Worm (Caenorhabditis elegans) whole organism, L2 larva: ENCODE data around the gene B0507.8.

Experiments used
- C34F6.9 ChIP-seq: fragments of 150-350 bp; optimal IDR thresholded peaks from 2 replicates; lab custom pipeline; 2014; ENCODE audit warnings: missing biosample characterization, missing genetic modification characterization
- F13H6.1 ChIP-seq: sonication (generic microtip); optimal IDR thresholded peaks from 2 replicates; lab custom pipeline; 2016; ENCODE audit warnings: missing genetic modification characterization, missing compliant biosample characterization
- R02D3.7 ChIP-seq: fragments of 150-350 bp; optimal IDR thresholded peaks from 2 replicates; lab custom pipeline; 2014; ENCODE audit warnings: missing biosample characterization, missing genetic modification characterization
- aly-2 ChIP-seq: fragments of 150-350 bp; optimal IDR thresholded peaks from 2 replicates; lab custom pipeline; 2014; ENCODE audit warnings: missing biosample characterization, missing genetic modification characterization
- ceh-16 ChIP-seq: fragments of 150-350 bp; optimal IDR thresholded peaks from 2 replicates; lab custom pipeline; 2014; ENCODE audit warnings: missing biosample characterization, missing genetic modification characterization
- dmd-4 ChIP-seq: sonication (generic microtip); optimal IDR thresholded peaks from 2 replicates; lab custom pipeline; 2017; ENCODE audit warnings: missing biosample characterization, missing genetic modification characterization
- fos-1 ChIP-seq: fragments of 150-350 bp; optimal IDR thresholded peaks from 2 replicates; lab custom pipeline; 2014; ENCODE audit warnings: missing biosample characterization, missing genetic modification characterization
- gmeb-1 ChIP-seq: fragments of 150-350 bp; optimal IDR thresholded peaks from 2 replicates; lab custom pipeline; 2014; ENCODE audit warnings: missing biosample characterization, missing genetic modification characterization
- lin-11 ChIP-seq: fragments of 150-350 bp; sonication (generic microtip); optimal IDR thresholded peaks from 2 replicates; lab custom pipeline; 2014; ENCODE audit warnings: missing biosample characterization, missing genetic modification characterization, inconsistent platforms, mixed read lengths
- lin-13 ChIP-seq: fragments of 150-350 bp; optimal IDR thresholded peaks from 2 replicates; lab custom pipeline; 2014; ENCODE audit warnings: missing biosample characterization, missing genetic modification reagents, missing genetic modification characterization
- lin-39 ChIP-seq: fragments of 150-350 bp; optimal IDR thresholded peaks from 2 replicates; lab custom pipeline; 2014; ENCODE audit warnings: missing biosample characterization, missing genetic modification reagents, missing genetic modification characterization
- lsy-2 ChIP-seq, 2 experiments: fragments of 150-350 bp in 1 of 2; sonication (generic microtip) in 1 of 2; optimal IDR thresholded peaks; 2 replicates each; lab custom pipeline; 2014 to 2017; ENCODE audit warnings: missing biosample characterization in 2 of 2, missing genetic modification characterization in 2 of 2
- mbf-1 ChIP-seq: sonication (generic microtip); optimal IDR thresholded peaks from 2 replicates; lab custom pipeline; 2017; ENCODE audit warnings: missing biosample characterization, missing genetic modification characterization
- mdl-1 ChIP-seq, 2 experiments: fragments of 150-350 bp in 1 of 2; sonication (generic microtip) in 1 of 2; optimal IDR thresholded peaks; 2 replicates each; lab custom pipeline; 2017; ENCODE audit warnings: missing biosample characterization in 2 of 2, missing genetic modification characterization in 2 of 2
- nhr-129 ChIP-seq: fragments of 150-350 bp; optimal IDR thresholded peaks from 2 replicates; lab custom pipeline; 2014; ENCODE audit warnings: missing biosample characterization, missing genetic modification characterization
- nhr-21 ChIP-seq: fragments of 150-350 bp; optimal IDR thresholded peaks from 2 replicates; lab custom pipeline; 2014; ENCODE audit warnings: missing biosample characterization, missing genetic modification characterization
- nhr-23 ChIP-seq: fragments of 150-350 bp; optimal IDR thresholded peaks from 2 replicates; lab custom pipeline; 2014; ENCODE audit warnings: missing biosample characterization, missing genetic modification reagents, missing genetic modification characterization
- nhr-25 ChIP-seq: fragments of 150-350 bp; sonication (generic microtip); optimal IDR thresholded peaks from 3 replicates; lab custom pipeline; 2014; ENCODE audit warnings: missing biosample characterization, missing genetic modification characterization
- nhr-77 ChIP-seq: fragments of 150-350 bp; optimal IDR thresholded peaks from 2 replicates; lab custom pipeline; 2014; ENCODE audit warnings: missing biosample characterization, missing genetic modification characterization
- peb-1 ChIP-seq: fragments of 150-350 bp; optimal IDR thresholded peaks from 2 replicates; lab custom pipeline; 2014; ENCODE audit warnings: missing biosample characterization, missing genetic modification characterization
- sma-3 ChIP-seq: sonication (generic microtip); optimal IDR thresholded peaks from 2 replicates; lab custom pipeline; 2016; ENCODE audit warnings: missing genetic modification reagents, missing genetic modification characterization, missing compliant biosample characterization
- sma-9 ChIP-seq, 2 experiments: fragments of 150-350 bp in 1 of 2; sonication (generic microtip) in 1 of 2; optimal IDR thresholded peaks; 2 replicates each; lab custom pipeline; 2014 to 2016; ENCODE audit warnings: missing genetic modification characterization in 2 of 2, mild to moderate bottlenecking in 1 of 2, missing biosample characterization in 1 of 2, missing compliant biosample characterization in 1 of 2, missing genetic modification reagents in 1 of 2, moderate library complexity in 1 of 2
- snpc-4 ChIP-seq: fragments of 150-350 bp; optimal IDR thresholded peaks from 2 replicates; lab custom pipeline; 2014; ENCODE audit warnings: missing biosample characterization, missing genetic modification characterization
- unc-55 ChIP-seq: fragments of 150-350 bp; sonication (generic microtip); optimal IDR thresholded peaks from 3 replicates; lab custom pipeline; 2014; ENCODE audit warnings: missing biosample characterization, missing genetic modification reagents, missing genetic modification characterization
- unc-62 ChIP-seq: fragments of 150-350 bp; optimal IDR thresholded peaks from 2 replicates; lab custom pipeline; 2014; ENCODE audit warnings: missing biosample characterization, missing genetic modification reagents, missing genetic modification characterization
- zag-1 ChIP-seq: fragments of 150-350 bp; optimal IDR thresholded peaks from 2 replicates; lab custom pipeline; 2014; ENCODE audit warnings: missing biosample characterization, missing genetic modification characterization
- ztf-1 ChIP-seq: fragments of 200-800 bp; sonication (Bioruptor generic); conservative IDR thresholded peaks from 2 replicates; pipeline ENCODE4 v1.3.6; 2022; ENCODE audit warnings: missing genetic modification characterization, missing compliant biosample characterization
- ztf-11 ChIP-seq: sonication (generic microtip); optimal IDR thresholded peaks from 2 replicates; lab custom pipeline; 2017; ENCODE audit warnings: missing biosample characterization, missing genetic modification characterization
- ztf-4 ChIP-seq: fragments of 150-350 bp; optimal IDR thresholded peaks from 2 replicates; lab custom pipeline; 2014; ENCODE audit warnings: missing biosample characterization, missing genetic modification characterization

The B0507.8 gene

DNA sequence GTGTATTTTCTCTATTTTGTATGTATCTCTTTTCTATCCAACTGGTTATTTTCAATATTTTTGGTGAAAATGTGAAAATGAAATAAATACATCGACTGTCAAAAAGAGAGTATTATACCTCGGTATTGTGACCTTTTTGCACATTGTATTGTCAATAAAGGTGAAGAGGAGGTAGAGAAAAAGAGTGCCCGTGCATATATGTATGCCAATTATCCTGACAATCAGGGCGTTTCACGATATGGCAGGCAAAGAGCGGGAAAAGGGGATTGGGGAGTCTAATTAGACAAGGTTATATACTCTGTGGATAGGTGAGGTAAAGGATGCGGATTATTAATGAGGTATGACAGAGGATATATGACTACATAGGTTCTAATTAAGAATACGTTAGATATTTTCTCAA is 34.1 kb upstream of the B0507.8 start:
- TF ChIP-seq nhr-129 (peak; percentile 14), dmd-4 (no peak)

DNA sequence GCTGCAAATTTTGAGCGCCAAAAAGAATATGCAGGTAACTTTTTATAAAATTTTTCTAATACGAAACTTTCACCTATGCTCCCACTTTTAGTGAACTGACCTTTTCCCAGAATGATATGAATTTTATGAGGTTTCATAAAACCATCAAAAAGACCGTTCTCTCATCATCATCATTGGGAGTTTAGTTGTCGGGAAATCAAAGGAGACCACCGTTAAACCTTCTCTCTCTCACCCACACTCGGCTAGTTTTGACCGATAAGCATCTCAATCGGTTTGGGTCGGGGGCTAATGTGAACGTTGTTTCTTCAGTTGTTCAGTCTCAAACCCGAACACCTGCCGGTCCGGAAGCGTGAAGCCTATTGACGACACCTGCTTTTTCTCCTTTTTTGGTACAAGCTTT is 33.5 kb upstream of the B0507.8 start:
- no peak for TF ChIP-seq nhr-21 (tag; lab: Kevin White, UChicago)
- TF ChIP-seq aly-2 (tag; lab: Kevin White, UChicago) = no peak
- TF ChIP-seq nhr-77 = no peak
- TF ChIP-seq fos-1 (tag; lab: Kevin White, UChicago) = peak; percentile 54

DNA sequence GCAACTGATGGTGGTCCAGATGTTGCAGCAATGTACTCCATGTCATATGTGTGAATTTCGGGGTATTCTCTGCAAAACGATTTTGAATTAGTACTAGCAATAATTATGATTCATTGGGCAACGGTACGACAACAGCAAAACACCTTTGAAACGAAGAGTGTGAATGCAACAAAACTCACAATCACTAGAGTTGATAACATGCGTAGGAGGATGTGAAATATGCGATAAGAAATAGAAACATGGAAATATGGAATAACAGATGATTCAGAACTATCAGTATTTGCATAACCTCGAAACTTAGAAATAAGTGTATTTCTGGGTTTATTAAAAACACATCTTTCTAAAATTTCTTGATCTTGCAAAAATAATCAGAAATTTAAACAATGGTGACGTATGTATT is 32.7 kb upstream of the B0507.8 start:
- TF ChIP-seq fos-1 (tag; lab: Kevin White, UChicago) (peak; percentile 66), unc-55 (GFP tag; lab: Kevin White, UChicago) (no peak)

DNA sequence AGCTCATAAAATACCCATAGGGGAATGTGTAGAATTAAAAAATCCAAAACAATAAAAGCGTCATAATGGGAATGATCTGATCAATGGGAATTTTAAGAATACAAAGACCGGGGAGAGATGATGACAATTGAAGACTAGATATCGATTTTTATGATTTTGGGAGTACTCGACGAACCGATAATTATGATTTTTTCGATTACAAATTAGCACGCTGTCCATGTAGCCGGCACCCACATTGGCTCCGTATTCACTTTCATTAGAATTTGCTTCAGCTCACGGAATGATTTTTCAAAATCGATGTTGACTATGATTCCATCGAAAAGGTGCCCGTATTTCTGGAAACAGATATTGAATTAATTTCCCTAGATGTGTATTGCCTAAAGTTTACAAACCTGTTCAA is 30.1 kb upstream of the B0507.8 start:
- TF ChIP-seq dmd-4 (no peak), sma-3 (no peak), lin-11 (no peak), gmeb-1 (tag; lab: Kevin White, UChicago) (no peak), mbf-1 (tag; lab: Kevin White, UChicago) (no peak), C34F6.9 (tag; lab: Kevin White, UChicago) (no peak)

DNA sequence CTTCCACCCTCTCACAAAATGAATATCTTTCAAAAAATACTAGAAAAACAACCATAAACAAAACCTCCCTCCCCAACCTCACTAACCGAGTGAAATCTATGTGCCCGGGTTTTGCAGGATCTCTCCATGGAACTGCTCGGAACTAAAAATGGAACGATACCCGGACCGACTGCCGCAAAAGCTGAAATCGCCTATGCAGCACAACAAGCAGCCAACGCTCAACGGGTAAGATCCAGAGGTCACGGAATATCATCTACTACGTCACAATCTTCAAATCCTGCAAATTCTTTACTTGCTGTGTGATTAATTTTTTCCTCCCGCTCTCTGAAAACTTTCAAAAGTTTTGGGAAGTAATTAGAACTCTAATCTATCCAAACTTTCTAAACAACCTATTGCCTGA is 26.6 kb upstream of the B0507.8 start:
- TF ChIP-seq ztf-4 (tag; lab: Kevin White, UChicago) (no peak), nhr-129 (no peak), ztf-1 (GFP tag; lab: Robert Waterston, UW) (no peak), nhr-21 (tag; lab: Kevin White, UChicago) (no peak), snpc-4 (tag; lab: Kevin White, UChicago) (no peak), R02D3.7 (tag; lab: Kevin White, UChicago) (no peak), peb-1 (tag; lab: Kevin White, UChicago) (no peak), nhr-25 (tag; lab: Kevin White, UChicago) (no peak), nhr-23 (tag; lab: Kevin White, UChicago) (no peak), zag-1 (tag; lab: Kevin White, UChicago) (no peak), ztf-11 (tag; lab: Kevin White, UChicago) (no peak), unc-62 (GFP tag; lab: Kevin White, UChicago) (no peak), lin-13 (no peak), sma-3 (no peak), lsy-2 (tag; optimal IDR thresholded peaks at IDR 0.05; lab: Kevin White, UChicago) (no peak), sma-9 (GFP tag; optimal IDR thresholded peaks at IDR 0.05; lab: Kevin White, UChicago) (no peak), sma-9 (tag; optimal IDR thresholded peaks at IDR 0.05; lab: Kevin White, UChicago) (no peak), lin-39 (tag; lab: Kevin White, UChicago) (no peak), C34F6.9 (tag; lab: Kevin White, UChicago) (no peak)

DNA sequence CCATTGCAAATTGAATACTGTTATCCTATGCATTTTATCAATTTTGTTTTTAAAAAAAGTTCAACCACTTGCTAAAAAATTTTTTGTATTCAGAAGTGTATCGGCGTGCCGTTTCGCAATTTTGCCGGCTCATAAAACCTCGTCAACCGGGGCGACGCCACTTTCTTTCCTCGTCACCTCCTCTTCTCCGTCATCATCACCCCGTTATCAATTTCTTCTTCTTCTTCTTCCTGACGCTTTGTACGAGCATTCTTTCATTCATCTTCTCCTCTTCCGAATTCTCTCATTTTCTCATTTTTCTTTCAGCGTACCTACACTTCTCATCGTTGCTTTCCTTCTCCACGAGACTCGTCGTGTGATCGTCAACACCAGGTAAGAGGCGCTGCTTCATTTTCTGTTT is 23.5 kb upstream of the B0507.8 start, which contains the start of gene sup-37:
sup-37 (plus strand) TSS at position 301 of the 400 bp plus-strand sequence.
- no peak for TF ChIP-seq ceh-16
- no peak for TF ChIP-seq unc-55 (GFP tag; lab: Kevin White, UChicago)
- TF ChIP-seq mdl-1 (tag; optimal IDR thresholded peaks at IDR 0.05; lab: Kevin White, UChicago) = no peak
- no peak for TF ChIP-seq nhr-25 (tag; lab: Kevin White, UChicago)
- no peak for TF ChIP-seq fos-1 (tag; lab: Kevin White, UChicago)
- no peak for TF ChIP-seq nhr-23 (tag; lab: Kevin White, UChicago)
- no peak for TF ChIP-seq nhr-129
- no peak for TF ChIP-seq lin-39 (tag; lab: Kevin White, UChicago)

DNA sequence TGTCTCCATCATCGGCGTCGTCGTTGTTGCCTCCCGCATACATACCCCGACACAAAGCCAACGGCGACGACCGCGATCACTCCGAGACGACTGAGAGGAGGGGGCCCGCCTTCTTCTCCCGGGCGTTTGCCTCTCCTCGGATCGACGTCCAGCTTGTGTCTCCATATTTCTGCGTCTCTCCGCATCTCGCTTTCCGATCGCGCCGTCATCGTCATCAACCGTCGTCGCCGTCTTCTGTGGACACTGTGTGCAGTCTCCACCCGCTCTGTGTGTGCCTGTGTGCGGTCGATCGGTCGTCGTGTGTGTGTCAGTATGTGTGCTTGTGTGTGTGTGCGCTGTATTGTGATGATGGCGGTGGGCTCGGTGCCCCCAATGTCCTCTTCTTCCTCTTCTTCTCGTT is 22.8 kb upstream of the B0507.8 start:
- peak; percentile 50 for TF ChIP-seq F13H6.1
- TF ChIP-seq dmd-4 = no peak
- TF ChIP-seq nhr-129 = peak; percentile 72
- peak; percentile 30 for TF ChIP-seq fos-1 (tag; lab: Kevin White, UChicago)
